Worm (Caenorhabditis elegans) whole organism, L2 larva: ENCODE results near the gene F41B4.2.

ENCODE experiments used
- C34F6.9 ChIP-seq: fragments of 150-350 bp; optimal IDR thresholded peaks from 2 replicates; lab custom pipeline; 2014; ENCODE audit warnings: missing biosample characterization, missing genetic modification characterization
- F13H6.1 ChIP-seq: sonication (generic microtip); optimal IDR thresholded peaks from 2 replicates; lab custom pipeline; 2016; ENCODE audit warnings: missing genetic modification characterization, missing compliant biosample characterization
- Y55F3AM.14 ChIP-seq: fragments of 200-800 bp; sonication (Bioruptor generic); optimal IDR thresholded peaks from 2 replicates; lab custom pipeline; 2018; ENCODE audit warnings: mild to moderate bottlenecking, missing genetic modification characterization, missing compliant biosample characterization
- ZK546.5 ChIP-seq: sonication (generic microtip); optimal IDR thresholded peaks from 2 replicates; lab custom pipeline; 2017; ENCODE audit warnings: missing biosample characterization, missing genetic modification characterization
- alr-1 ChIP-seq: fragments of 150-350 bp; optimal IDR thresholded peaks from 2 replicates; lab custom pipeline; 2014; ENCODE audit warnings: missing biosample characterization, missing genetic modification characterization
- aly-2 ChIP-seq: fragments of 150-350 bp; optimal IDR thresholded peaks from 2 replicates; lab custom pipeline; 2014; ENCODE audit warnings: missing biosample characterization, missing genetic modification characterization
- ama-1 ChIP-seq: fragments of 150-350 bp; optimal IDR thresholded peaks from 2 replicates; lab custom pipeline; 2018; ENCODE audit warnings: inconsistent platforms
- blmp-1 ChIP-seq: sonication (generic microtip); optimal IDR thresholded peaks from 2 replicates; lab custom pipeline; 2017; ENCODE audit warnings: missing genetic modification characterization, mild to moderate bottlenecking, missing compliant biosample characterization, antibody characterized with exemption, moderate library complexity; ENCODE audit not compliant: insufficient read depth
- ceh-16 ChIP-seq: fragments of 150-350 bp; optimal IDR thresholded peaks from 2 replicates; lab custom pipeline; 2014; ENCODE audit warnings: missing biosample characterization, missing genetic modification characterization
- ceh-82 ChIP-seq: fragments of 150-350 bp; optimal IDR thresholded peaks from 2 replicates; lab custom pipeline; 2014; ENCODE audit warnings: missing biosample characterization, missing genetic modification characterization
- dmd-4 ChIP-seq: sonication (generic microtip); optimal IDR thresholded peaks from 2 replicates; lab custom pipeline; 2017; ENCODE audit warnings: missing biosample characterization, missing genetic modification characterization
- egl-27 ChIP-seq: sonication (generic microtip); optimal IDR thresholded peaks from 3 replicates; lab custom pipeline; 2017; ENCODE audit warnings: missing biosample characterization, missing genetic modification reagents, missing genetic modification characterization
- elt-1 ChIP-seq: fragments of 150-350 bp; optimal IDR thresholded peaks from 2 replicates; lab custom pipeline; 2014; ENCODE audit warnings: missing biosample characterization, missing genetic modification characterization
- fos-1 ChIP-seq: fragments of 150-350 bp; optimal IDR thresholded peaks from 2 replicates; lab custom pipeline; 2014; ENCODE audit warnings: missing biosample characterization, missing genetic modification characterization
- gmeb-1 ChIP-seq: fragments of 150-350 bp; optimal IDR thresholded peaks from 2 replicates; lab custom pipeline; 2014; ENCODE audit warnings: missing biosample characterization, missing genetic modification characterization
- lin-13 ChIP-seq: fragments of 150-350 bp; optimal IDR thresholded peaks from 2 replicates; lab custom pipeline; 2014; ENCODE audit warnings: missing biosample characterization, missing genetic modification reagents, missing genetic modification characterization
- lin-39 ChIP-seq: fragments of 150-350 bp; optimal IDR thresholded peaks from 2 replicates; lab custom pipeline; 2014; ENCODE audit warnings: missing biosample characterization, missing genetic modification reagents, missing genetic modification characterization
- lsy-2 ChIP-seq, 2 experiments: fragments of 150-350 bp in 1 of 2; sonication (generic microtip) in 1 of 2; optimal IDR thresholded peaks; 2 replicates each; lab custom pipeline; 2014 to 2017; ENCODE audit warnings: missing biosample characterization in 2 of 2, missing genetic modification characterization in 2 of 2
- mab-5 ChIP-seq: fragments of 150-350 bp; optimal IDR thresholded peaks from 2 replicates; lab custom pipeline; 2014; ENCODE audit warnings: missing biosample characterization, missing genetic modification characterization
- mbf-1 ChIP-seq: sonication (generic microtip); optimal IDR thresholded peaks from 2 replicates; lab custom pipeline; 2017; ENCODE audit warnings: missing biosample characterization, missing genetic modification characterization
- mdl-1 ChIP-seq, 2 experiments: fragments of 150-350 bp in 1 of 2; sonication (generic microtip) in 1 of 2; optimal IDR thresholded peaks; 2 replicates each; lab custom pipeline; 2017; ENCODE audit warnings: missing biosample characterization in 2 of 2, missing genetic modification characterization in 2 of 2
- nhr-11 ChIP-seq: fragments of 150-350 bp; optimal IDR thresholded peaks from 2 replicates; lab custom pipeline; 2014; ENCODE audit warnings: missing biosample characterization, missing genetic modification characterization
- nhr-12 ChIP-seq: fragments of 150-350 bp; optimal IDR thresholded peaks from 2 replicates; lab custom pipeline; 2014; ENCODE audit warnings: missing biosample characterization, missing genetic modification characterization
- nhr-129 ChIP-seq: fragments of 150-350 bp; optimal IDR thresholded peaks from 2 replicates; lab custom pipeline; 2014; ENCODE audit warnings: missing biosample characterization, missing genetic modification characterization
- nhr-21 ChIP-seq: fragments of 150-350 bp; optimal IDR thresholded peaks from 2 replicates; lab custom pipeline; 2014; ENCODE audit warnings: missing biosample characterization, missing genetic modification characterization
- nhr-237 ChIP-seq: fragments of 150-350 bp; optimal IDR thresholded peaks from 2 replicates; lab custom pipeline; 2014; ENCODE audit warnings: missing biosample characterization, missing genetic modification characterization
- nhr-25 ChIP-seq: fragments of 150-350 bp; sonication (generic microtip); optimal IDR thresholded peaks from 3 replicates; lab custom pipeline; 2014; ENCODE audit warnings: missing biosample characterization, missing genetic modification characterization
- nhr-77 ChIP-seq: fragments of 150-350 bp; optimal IDR thresholded peaks from 2 replicates; lab custom pipeline; 2014; ENCODE audit warnings: missing biosample characterization, missing genetic modification characterization
- sem-4 ChIP-seq: fragments of 150-350 bp; optimal IDR thresholded peaks from 2 replicates; lab custom pipeline; 2014; ENCODE audit warnings: missing biosample characterization, missing genetic modification reagents, missing genetic modification characterization
- sma-9 ChIP-seq, 2 experiments: fragments of 150-350 bp in 1 of 2; sonication (generic microtip) in 1 of 2; optimal IDR thresholded peaks; 2 replicates each; lab custom pipeline; 2014 to 2016; ENCODE audit warnings: missing genetic modification characterization in 2 of 2, mild to moderate bottlenecking in 1 of 2, missing biosample characterization in 1 of 2, missing compliant biosample characterization in 1 of 2, missing genetic modification reagents in 1 of 2, moderate library complexity in 1 of 2
- snpc-4 ChIP-seq: fragments of 150-350 bp; optimal IDR thresholded peaks from 2 replicates; lab custom pipeline; 2014; ENCODE audit warnings: missing biosample characterization, missing genetic modification characterization
- unc-55 ChIP-seq: fragments of 150-350 bp; sonication (generic microtip); optimal IDR thresholded peaks from 3 replicates; lab custom pipeline; 2014; ENCODE audit warnings: missing biosample characterization, missing genetic modification reagents, missing genetic modification characterization
- unc-62 ChIP-seq: fragments of 150-350 bp; optimal IDR thresholded peaks from 2 replicates; lab custom pipeline; 2014; ENCODE audit warnings: missing biosample characterization, missing genetic modification reagents, missing genetic modification characterization
- ztf-4 ChIP-seq: fragments of 150-350 bp; optimal IDR thresholded peaks from 2 replicates; lab custom pipeline; 2014; ENCODE audit warnings: missing biosample characterization, missing genetic modification characterization

Gene F41B4.2

DNA sequence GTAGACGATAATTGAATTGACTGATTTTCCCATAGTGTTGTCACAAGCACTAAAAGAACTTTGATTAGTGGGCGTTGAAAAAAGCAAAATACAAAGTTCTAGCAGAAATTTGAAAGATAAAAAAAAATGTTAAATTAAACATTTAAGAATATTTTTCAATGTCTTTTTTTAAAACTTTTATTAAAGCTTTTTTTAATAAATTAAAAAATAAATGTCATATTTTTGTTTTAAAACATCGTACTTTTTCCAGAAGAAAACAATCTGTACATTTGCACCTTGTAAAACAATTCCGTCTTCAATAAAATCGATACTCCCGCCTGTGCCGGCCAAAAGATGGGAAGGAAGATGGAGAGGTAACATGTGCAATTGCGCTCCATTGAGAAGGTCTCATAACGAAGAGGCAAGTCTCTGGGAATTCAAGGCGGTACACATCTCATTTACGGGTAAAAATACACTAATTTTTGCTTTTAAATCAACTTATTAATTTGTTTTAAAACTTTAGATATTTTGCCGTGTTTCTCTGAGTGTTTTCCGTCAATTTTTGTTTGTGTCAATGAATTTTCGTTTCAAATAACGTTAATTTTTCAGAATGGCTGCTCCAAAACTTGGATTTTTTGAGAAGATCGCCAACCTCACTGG is 5.7 kb upstream of the F41B4.2 start, which contains the start of the genes glr-6 and asg-2 (continued):
- TF ChIP-seq blmp-1: peak; percentile 13
- TF ChIP-seq gmeb-1 (tag; lab: Kevin White, UChicago): peak; percentile 82
- no peak for TF ChIP-seq mbf-1
- TF ChIP-seq F13H6.1 (tag; lab: Kevin White, UChicago): peak; percentile 64
- no peak for TF ChIP-seq mdl-1 (tag; optimal IDR thresholded peaks at IDR 0.05; lab: Kevin White, UChicago)
- TF ChIP-seq egl-27: peak; percentile 15
- TF ChIP-seq lin-39 (tag; lab: Kevin White, UChicago): no peak
- TF ChIP-seq C34F6.9 (tag; lab: Kevin White, UChicago): peak; percentile 91
- no peak for TF ChIP-seq elt-1 (tag; lab: Kevin White, UChicago)
- TF ChIP-seq Y55F3AM.14 (GFP tag; lab: Kevin White, UChicago): no peak
- TF ChIP-seq nhr-25 (tag; lab: Kevin White, UChicago): peak; percentile 83
- peak; percentile 82 for TF ChIP-seq fos-1 (tag; lab: Kevin White, UChicago)
- TF ChIP-seq unc-62 (GFP tag; lab: Kevin White, UChicago): no peak
- peak; percentile 81 for TF ChIP-seq nhr-21
- TF ChIP-seq mab-5 (tag; lab: Kevin White, UChicago): no peak
- peak; percentile 96 for TF ChIP-seq unc-55 (GFP tag; lab: Kevin White, UChicago)
- TF ChIP-seq sem-4 (tag; lab: Kevin White, UChicago): peak; percentile 84
- TF ChIP-seq lin-13 (GFP tag; lab: Kevin White, UChicago): peak; percentile 90
- TF ChIP-seq snpc-4 (tag; lab: Kevin White, UChicago): peak; percentile 63
- peak; percentile 26 for TF ChIP-seq ceh-82 (tag; lab: Kevin White, UChicago)
- TF ChIP-seq lsy-2 (tag; optimal IDR thresholded peaks at IDR 0.05; lab: Kevin White, UChicago): peak; percentile 36 to 90
- no peak for TF ChIP-seq ZK546.5 (tag; lab: Kevin White, UChicago)

- no peak for TF ChIP-seq sma-9 (GFP tag; optimal IDR thresholded peaks at IDR 0.05; lab: Kevin White, UChicago)
- no peak for TF ChIP-seq sma-9 (tag; optimal IDR thresholded peaks at IDR 0.05; lab: Kevin White, UChicago)
- TF ChIP-seq C34F6.9 (tag; lab: Kevin White, UChicago): peak; percentile 55
- TF ChIP-seq lin-13 (GFP tag; lab: Kevin White, UChicago): no peak
- peak in 1 of 2 experiments; percentile 31 for TF ChIP-seq mdl-1 (tag; optimal IDR thresholded peaks at IDR 0.05; lab: Kevin White, UChicago)
- no peak for TF ChIP-seq dmd-4 (tag; lab: Kevin White, UChicago)
- TF ChIP-seq ZK546.5 (tag; lab: Kevin White, UChicago): no peak
- TF ChIP-seq blmp-1: no peak
- TF ChIP-seq elt-1 (tag; lab: Kevin White, UChicago): no peak
- TF ChIP-seq nhr-77: no peak
- no peak for TF ChIP-seq aly-2 (tag; lab: Kevin White, UChicago)
- no peak for TF ChIP-seq mab-5 (tag; lab: Kevin White, UChicago)
- peak in 1 of 2 experiments; percentile 56 for TF ChIP-seq lsy-2 (tag; optimal IDR thresholded peaks at IDR 0.05; lab: Kevin White, UChicago)
- TF ChIP-seq ztf-4: no peak
- TF ChIP-seq Y55F3AM.14 (GFP tag; lab: Kevin White, UChicago): no peak
- peak; percentile 39 for TF ChIP-seq nhr-129
- TF ChIP-seq alr-1 (tag; lab: Kevin White, UChicago): no peak
- no peak for TF ChIP-seq lin-39 (tag; lab: Kevin White, UChicago)
- TF ChIP-seq sem-4 (tag; lab: Kevin White, UChicago): no peak
- TF ChIP-seq unc-55 (GFP tag; lab: Kevin White, UChicago): peak; percentile 69
- no peak for TF ChIP-seq ceh-16 (tag; lab: Kevin White, UChicago)
- TF ChIP-seq nhr-25 (tag; lab: Kevin White, UChicago): peak; percentile 7
- no peak for TF ChIP-seq unc-62 (GFP tag; lab: Kevin White, UChicago)
- TF ChIP-seq nhr-11 (tag; lab: Kevin White, UChicago): no peak
- TF ChIP-seq ama-1 (lab: Kevin White, UChicago): no peak
These were observed 1.0 kb upstream of the F41B4.2 start, which contains the start of gene F41B4.3 for ce11 chrX:6836065-6836527. F41B4.3 (minus strand) TSS chrX:6836115.

DNA sequence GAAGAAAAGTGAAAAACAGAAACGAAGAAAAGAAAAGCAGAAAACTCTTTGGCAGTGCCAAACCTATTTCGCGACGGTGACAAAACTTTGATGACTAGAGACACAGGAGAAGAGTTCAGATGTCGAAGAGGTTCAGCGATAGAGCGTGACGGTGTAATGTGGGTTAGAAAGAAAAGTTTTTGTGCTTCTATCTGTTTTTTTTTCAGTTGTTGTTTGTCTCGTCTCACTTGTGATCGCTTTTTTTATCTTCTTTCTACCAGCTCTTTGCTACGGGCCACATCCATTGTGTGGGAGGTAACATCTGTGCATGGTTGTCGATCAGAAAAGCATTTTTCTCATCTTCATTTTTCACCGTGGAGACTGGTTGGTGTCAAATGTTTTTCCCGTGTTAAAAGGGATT is 9.2 kb downstream of the F41B4.2 start, which contains the start of gene F41B4.1:
F41B4.1 (minus strand) TSS at position 23 of the 400 bp plus-strand sequence.
- TF ChIP-seq nhr-12 (no peak), F13H6.1 (tag; lab: Kevin White, UChicago) (peak; percentile 70), sma-9 (GFP tag; optimal IDR thresholded peaks at IDR 0.05; lab: Kevin White, UChicago) (peak; percentile 59), sma-9 (tag; optimal IDR thresholded peaks at IDR 0.05; lab: Kevin White, UChicago) (no peak), lsy-2 (tag; optimal IDR thresholded peaks at IDR 0.05; lab: Kevin White, UChicago) (peak in 1 of 2 experiments; percentile 57), mdl-1 (tag; optimal IDR thresholded peaks at IDR 0.05; lab: Kevin White, UChicago) (no peak), ztf-4 (peak; percentile 21), nhr-129 (peak; percentile 53), nhr-237 (tag; lab: Kevin White, UChicago) (no peak), mbf-1 (no peak), C34F6.9 (tag; lab: Kevin White, UChicago) (peak; percentile 33), ceh-82 (tag; lab: Kevin White, UChicago) (no peak), ZK546.5 (tag; lab: Kevin White, UChicago) (no peak)
